Worm (Caenorhabditis elegans) whole organism, young adult: ENCODE results near the gene bath-19.
"Not testable (repeated sequence)": the region's sequence is repeated elsewhere in the genome, so short reads cannot be mapped to it uniquely, and the experiment has no call there.

Source experiments
- B0035.1 ChIP-seq: sonication (generic microtip); optimal IDR thresholded peaks from 2 replicates; lab custom pipeline; 2016; ENCODE audit warnings: missing genetic modification characterization, mild to moderate bottlenecking, missing compliant biosample characterization, missing genotype, missing genetic modification reagents
- D2030.7 ChIP-seq: fragments of 200-800 bp; sonication (Bioruptor generic); IDR thresholded peaks from 2 replicates; pipeline ENCODE4 v1.3.6; 2022; ENCODE audit warnings: missing genetic modification reagents, missing genetic modification characterization, missing compliant biosample characterization
- F10E7.11 ChIP-seq: sonication (generic microtip); optimal IDR thresholded peaks from 2 replicates; lab custom pipeline; 2017; ENCODE audit warnings: mild to moderate bottlenecking, missing genetic modification characterization, moderate library complexity, missing compliant biosample characterization
- K11D2.4 ChIP-seq: fragments of 200-800 bp; sonication (Bioruptor generic); IDR thresholded peaks from 2 replicates; pipeline ENCODE4 v1.3.6; 2022; ENCODE audit warnings: missing genetic modification reagents, missing genetic modification characterization, missing compliant biosample characterization
- T07F8.4 ChIP-seq: sonication (generic microtip); optimal IDR thresholded peaks from 2 replicates; lab custom pipeline; 2016; ENCODE audit warnings: mild to moderate bottlenecking, missing genetic modification characterization, moderate library complexity, missing compliant biosample characterization
- T26A5.8 ChIP-seq: sonication (generic microtip); optimal IDR thresholded peaks from 2 replicates; lab custom pipeline; 2016; ENCODE audit warnings: missing genetic modification characterization, missing compliant biosample characterization
- Y67H2A.10 ChIP-seq: fragments of 200-800 bp; sonication (Bioruptor generic); conservative IDR thresholded peaks from 2 replicates; pipeline ENCODE4 v1.3.6; 2022; ENCODE audit warnings: missing genetic modification reagents, missing genetic modification characterization, missing compliant biosample characterization
- ZK185.1 ChIP-seq: sonication (generic microtip); optimal IDR thresholded peaks from 2 replicates; lab custom pipeline; 2016; ENCODE audit warnings: mild to moderate bottlenecking, missing genetic modification characterization, missing compliant biosample characterization; ENCODE audit not compliant: poor library complexity, severe bottlenecking
- akir-1 ChIP-seq: fragments of 200-800 bp; sonication (Bioruptor generic); optimal IDR thresholded peaks from 2 replicates; lab custom pipeline; 2018; ENCODE audit warnings: mild to moderate bottlenecking, missing genetic modification characterization, moderate library complexity, missing compliant biosample characterization
- ama-1 ChIP-seq, 3 experiments: fragments of 150-350 bp in 1 of 3; sonication (generic microtip) in 2 of 3; optimal IDR thresholded peaks; 2 replicates each; lab custom pipeline; 2014 to 2018; ENCODE audit warnings: missing biosample characterization in 2 of 3, missing genetic modification characterization in 2 of 3, missing genetic modification reagents in 2 of 3
- attf-3 ChIP-seq: fragments of 200-800 bp; sonication (Bioruptor generic); conservative IDR thresholded peaks from 2 replicates; pipeline ENCODE4 v1.3.6; 2022; ENCODE audit warnings: missing genetic modification reagents, missing genetic modification characterization, missing compliant biosample characterization
- cebp-1 ChIP-seq, 2 experiments: fragments of 200-800 bp in 1 of 2; sonication (Bioruptor generic) in 1 of 2; sonication (generic microtip) in 1 of 2; IDR thresholded peaks in 1 of 2; optimal IDR thresholded peaks in 1 of 2; 2 replicates each; pipeline versions ENCODE4 v1.3.6 to Lab custom; 2017 to 2022; ENCODE audit warnings: missing compliant biosample characterization in 2 of 2, missing genetic modification characterization in 2 of 2, mild to moderate bottlenecking in 1 of 2, missing genetic modification reagents in 1 of 2, moderate library complexity in 1 of 2
- ceh-40 ChIP-seq: fragments of 200-800 bp; sonication (Bioruptor generic); IDR thresholded peaks from 2 replicates; pipeline ENCODE4 v1.3.6; 2022; ENCODE audit warnings: missing genetic modification characterization, missing compliant biosample characterization
- hlh-12 ChIP-seq: sonication (generic microtip); optimal IDR thresholded peaks from 2 replicates; lab custom pipeline; 2016; ENCODE audit warnings: missing genetic modification characterization, missing compliant biosample characterization
- hmg-20 ChIP-seq: fragments of 200-800 bp; sonication (Bioruptor generic); IDR thresholded peaks from 2 replicates; pipeline ENCODE4 v1.3.6; 2022; ENCODE audit warnings: missing genetic modification reagents, missing genetic modification characterization, missing compliant biosample characterization
- hrde-1 ChIP-seq: sonication (generic microtip); optimal IDR thresholded peaks from 2 replicates; lab custom pipeline; 2016; ENCODE audit warnings: missing genetic modification characterization, mild to moderate bottlenecking, missing compliant biosample characterization, moderate library complexity, missing genotype, missing genetic modification reagents, borderline replicate concordance
- lin-26 ChIP-seq: fragments of 200-800 bp; sonication (Bioruptor generic); IDR thresholded peaks from 2 replicates; pipeline ENCODE4 v1.3.6; 2022; ENCODE audit warnings: missing genetic modification reagents, missing genetic modification characterization, missing compliant biosample characterization
- madf-6 ChIP-seq: fragments of 200-800 bp; sonication (Bioruptor generic); IDR thresholded peaks from 2 replicates; pipeline ENCODE4 v1.3.6; 2022; ENCODE audit warnings: missing genetic modification reagents, missing genetic modification characterization, missing compliant biosample characterization
- mxl-1 ChIP-seq: sonication (generic microtip); optimal IDR thresholded peaks from 2 replicates; lab custom pipeline; 2016; ENCODE audit warnings: missing genetic modification characterization, missing compliant biosample characterization
- nfyb-1 ChIP-seq: fragments of 200-800 bp; sonication (Bioruptor generic); IDR thresholded peaks from 2 replicates; pipeline ENCODE4 v1.3.6; 2022; ENCODE audit warnings: missing genetic modification reagents, missing genetic modification characterization, missing compliant biosample characterization
- nhr-27 ChIP-seq: fragments of 200-800 bp; sonication (Bioruptor generic); optimal IDR thresholded peaks from 2 replicates; lab custom pipeline; 2018; ENCODE audit warnings: mild to moderate bottlenecking, missing genetic modification characterization, moderate library complexity, missing compliant biosample characterization
- pbrm-1 ChIP-seq: fragments of 200-800 bp; sonication (Bioruptor generic); IDR thresholded peaks from 2 replicates; pipeline ENCODE4 v1.3.6; 2022; ENCODE audit warnings: missing genetic modification reagents, missing genetic modification characterization, missing compliant biosample characterization
- pha-4 ChIP-seq: fragments of 150-350 bp; sonication (generic microtip); optimal IDR thresholded peaks from 2 replicates; lab custom pipeline; 2014; ENCODE audit warnings: missing biosample characterization, missing genetic modification reagents, missing genetic modification characterization
- rcor-1 ChIP-seq: fragments of 200-800 bp; sonication (Bioruptor generic); IDR thresholded peaks from 2 replicates; pipeline ENCODE4 v1.3.6; 2022; ENCODE audit warnings: missing genetic modification reagents, missing genetic modification characterization, missing compliant biosample characterization
- rpc-1 ChIP-seq, 2 experiments: fragments of 150-350 bp in 1 of 2; sonication (generic microtip) in 1 of 2; optimal IDR thresholded peaks; 2 replicates each; lab custom pipeline; 2014 to 2018; ENCODE audit warnings: missing biosample characterization in 1 of 2, missing genetic modification characterization in 1 of 2, missing genetic modification reagents in 1 of 2, missing genotype in 1 of 2
- sea-2 ChIP-seq: fragments of 200-800 bp; sonication (Bioruptor generic); IDR thresholded peaks from 2 replicates; pipeline ENCODE4 v1.3.6; 2022; ENCODE audit warnings: missing genetic modification characterization, missing compliant biosample characterization
- tbp1 ChIP-seq: fragments of 200-800 bp; sonication (Bioruptor generic); optimal IDR thresholded peaks from 2 replicates; lab custom pipeline; 2018; ENCODE audit warnings: mild to moderate bottlenecking, missing genetic modification characterization, missing compliant biosample characterization
- xnd-1 ChIP-seq: sonication (generic microtip); optimal IDR thresholded peaks from 2 replicates; lab custom pipeline; 2016; ENCODE audit warnings: missing genotype, missing genetic modification reagents, missing genetic modification characterization, missing compliant biosample characterization
- ztf-26 ChIP-seq: sonication (generic microtip); optimal IDR thresholded peaks from 2 replicates; lab custom pipeline; 2017; ENCODE audit warnings: missing genetic modification characterization, missing compliant biosample characterization
- ztf-6 ChIP-seq: fragments of 200-800 bp; sonication (Bioruptor generic); IDR thresholded peaks from 2 replicates; pipeline ENCODE4 v1.3.6; 2022; ENCODE audit warnings: missing genetic modification reagents, missing genetic modification characterization, missing compliant biosample characterization

The bath-19 gene

ce11 chrII:2024652-2025051 is 14.5 kb downstream of the bath-19 start:
- TF ChIP-seq lin-26 (GFP tag; lab: Robert Waterston, UW) (peak; percentile 62; the same call in 1 of the 2 replicates), rpc-1 (tag; optimal IDR thresholded peaks at IDR 0.05; lab: Kevin White, UChicago) (peak; percentile 28), tbp1 (GFP tag; lab: Kevin White, UChicago) (peak; percentile 65)
- TF ChIP-seq rpc-1 (optimal IDR thresholded peaks at IDR 0.05; lab: Kevin White, UChicago): not testable (repeated sequence)
- TF ChIP-seq, all 124 proteins: peak for 3; not testable (repeated sequence) for 121

ce11 chrII:2023514-2023913 is 15.7 kb downstream of the bath-19 start, which contains the start of gene cya-2:
cya-2 (minus strand) TSS chrII:2023614.
- TF ChIP-seq mxl-1 (tag; lab: Kevin White, UChicago); ZK185.1 (tag; lab: Kevin White, UChicago); nfyb-1 (GFP tag; lab: Robert Waterston, UW): not testable (repeated sequence)

DNA sequence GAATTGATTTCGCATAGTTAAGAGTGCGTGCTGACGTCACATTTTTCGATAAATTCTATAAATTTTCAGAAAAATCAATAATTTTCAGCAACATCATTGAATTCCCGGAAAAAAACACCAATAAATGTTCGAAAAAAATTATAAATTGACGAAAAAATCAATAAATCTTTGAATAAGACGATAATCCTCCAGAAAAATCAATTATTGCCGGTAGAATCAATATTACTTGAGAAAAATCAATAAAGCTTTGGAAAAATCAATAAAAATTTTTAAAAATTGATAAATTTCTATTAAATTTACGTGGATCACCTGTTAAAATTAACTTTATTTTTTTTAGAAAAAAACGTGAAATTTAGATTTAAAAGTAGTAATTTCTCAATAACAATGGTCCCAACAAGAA is 25.3 kb downstream of the bath-19 start:
- TF ChIP-seq D2030.7 (GFP tag; lab: Robert Waterston, UW): no peak
- no peak for TF ChIP-seq pha-4 (tag; lab: Kevin White, UChicago)
- TF ChIP-seq ztf-26 (tag; lab: Kevin White, UChicago): no peak
- TF ChIP-seq B0035.1 (tag; lab: Kevin White, UChicago): no peak

ce11 chrII:2012698-2013097 is 26.5 kb downstream of the bath-19 start, which contains the start of gene F59H6.15:
F59H6.15 (plus strand) TSS chrII:2012998.
- TF ChIP-seq akir-1 (GFP tag; lab: Kevin White, UChicago) (no peak), ama-1 (optimal IDR thresholded peaks at IDR 0.05; lab: Kevin White, UChicago) (no peak), ama-1 (GFP tag; optimal IDR thresholded peaks at IDR 0.05; lab: Kevin White, UChicago) (no peak), T26A5.8 (tag; lab: Kevin White, UChicago) (no peak), hrde-1 (no peak), xnd-1 (tag; lab: Kevin White, UChicago) (no peak), nhr-27 (tag; lab: Kevin White, UChicago) (no peak), nfyb-1 (GFP tag; lab: Robert Waterston, UW) (no peak), hmg-20 (GFP tag; lab: Robert Waterston, UW) (no peak), sea-2 (GFP tag; lab: Robert Waterston, UW) (no peak), ztf-6 (GFP tag; lab: Robert Waterston, UW) (no peak), rcor-1 (GFP tag; lab: Robert Waterston, UW) (no peak), K11D2.4 (no peak), pbrm-1 (no peak)

ce11 chrII:2011179-2011578 is 28.0 kb downstream of the bath-19 start:
- TF ChIP-seq attf-3 (GFP tag; lab: Robert Waterston, UW) (no peak), ceh-40 (GFP tag; lab: Robert Waterston, UW) (no peak), cebp-1 (GFP tag; IDR thresholded peaks at IDR 0.05; lab: Robert Waterston, UW) (no peak), cebp-1 (tag; optimal IDR thresholded peaks at IDR 0.05; lab: Kevin White, UChicago) (no peak), Y67H2A.10 (GFP tag; lab: Robert Waterston, UW) (no peak), F10E7.11 (tag; lab: Kevin White, UChicago) (no peak), madf-6 (GFP tag; lab: Robert Waterston, UW) (no peak), T07F8.4 (tag; lab: Kevin White, UChicago) (no peak), hlh-12 (tag; lab: Kevin White, UChicago) (no peak)
